Fruit fly (Drosophila melanogaster): ENCODE results near the gene daed.

daed gene

DNA sequence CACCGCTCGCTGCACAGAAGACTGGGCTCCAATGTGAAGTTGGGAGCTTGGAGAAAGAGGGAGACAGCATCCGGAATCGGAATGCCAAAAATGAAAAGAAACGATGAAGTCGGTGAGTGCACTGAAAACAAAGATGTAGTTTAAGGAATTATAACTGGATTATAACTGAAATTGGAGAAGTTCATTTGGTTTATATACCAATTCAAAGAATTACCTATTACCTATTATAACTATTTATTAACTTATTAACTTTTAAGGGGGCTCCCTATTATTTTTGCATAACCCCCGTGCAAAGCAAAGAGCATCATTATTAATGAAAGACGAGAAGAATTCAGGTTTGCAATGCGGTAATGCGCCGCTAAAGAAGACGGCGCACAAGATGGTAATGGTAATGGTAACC lies 31.5 kb downstream of the daed start:
- TF ChIP-seq noc (tag; optimal IDR thresholded peaks at IDR 0.05) = no peak

DNA sequence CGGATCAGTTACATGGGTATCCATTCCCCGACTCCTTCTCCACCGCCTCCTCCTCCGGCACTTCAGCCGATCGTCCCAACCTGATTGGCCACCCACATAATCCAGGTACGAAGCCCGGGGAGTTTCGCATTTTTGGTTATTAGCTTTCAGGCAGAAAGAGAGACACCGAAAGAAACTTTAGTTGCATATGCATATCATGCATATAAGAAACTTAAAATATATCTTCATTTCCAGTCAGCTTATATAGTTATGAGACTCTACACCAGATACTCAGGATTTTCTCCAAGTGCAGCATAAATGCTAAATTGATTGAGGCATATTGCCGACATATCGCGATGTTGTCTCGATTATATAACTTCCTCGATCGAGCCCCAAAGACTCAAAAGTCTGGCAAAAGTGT lies 32.0 kb downstream of the daed start:
- TF ChIP-seq noc (tag; optimal IDR thresholded peaks at IDR 0.05) = no peak

DNA sequence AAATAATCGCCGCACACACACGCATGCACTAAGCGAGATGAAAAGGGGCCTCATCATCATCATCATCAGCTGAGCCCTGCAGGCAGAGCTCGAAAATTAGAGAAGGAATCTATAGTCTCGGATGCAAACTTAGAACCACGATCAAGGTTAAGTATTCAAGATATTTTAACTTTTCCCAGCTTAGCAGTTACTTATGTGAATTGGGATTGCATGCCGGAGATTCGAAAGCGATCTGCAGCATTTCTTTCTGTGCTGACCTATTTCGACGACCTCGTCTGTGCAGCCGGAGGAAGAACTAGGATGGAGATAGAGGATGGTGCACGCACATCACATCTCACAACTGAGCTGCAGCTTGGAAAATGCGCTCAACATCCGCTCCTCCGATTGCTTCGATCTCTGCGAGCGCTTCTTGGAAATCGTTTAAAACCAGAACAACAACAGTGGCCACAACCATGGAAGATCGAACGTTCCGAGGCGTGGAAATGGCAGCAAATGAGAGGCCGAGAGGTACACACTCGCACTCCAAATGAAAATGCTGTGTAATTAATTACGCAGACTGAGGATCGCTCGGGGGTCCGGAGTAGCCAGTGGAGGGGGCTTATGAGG lies 33.3 kb downstream of the daed start:
- no peak for TF ChIP-seq noc (tag; optimal IDR thresholded peaks at IDR 0.05)

DNA sequence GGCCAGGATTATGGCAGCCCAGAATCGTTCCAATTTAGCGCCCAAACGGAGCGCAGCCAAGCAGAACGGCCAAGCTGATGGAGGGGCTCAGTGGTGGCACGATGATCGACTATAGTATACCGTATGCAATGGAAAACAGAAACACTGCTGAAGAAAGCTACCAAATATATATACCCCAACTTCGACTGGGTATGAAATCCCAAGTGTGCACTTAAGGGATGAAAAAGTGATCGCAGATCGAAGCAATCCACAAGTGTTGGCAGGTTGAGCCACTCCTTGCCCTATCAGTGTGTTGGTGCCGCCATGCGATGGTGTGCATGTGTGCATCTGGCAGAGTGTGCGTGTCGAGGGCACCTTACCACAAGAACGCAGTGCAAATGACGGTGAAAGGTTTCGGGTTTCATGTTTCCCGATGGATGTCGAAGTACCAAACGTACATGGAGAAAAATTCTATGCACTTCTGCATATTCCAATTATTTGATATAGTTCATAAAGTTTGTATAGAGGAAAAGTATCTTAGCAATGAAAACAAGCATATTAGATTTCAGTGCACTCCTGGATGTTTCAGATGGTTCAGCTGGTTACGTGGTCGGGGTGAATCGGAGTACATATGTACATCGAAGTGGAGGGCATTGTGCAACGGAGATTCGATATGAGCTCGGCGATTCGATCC lies 34.0 kb downstream of the daed start:
- no peak for TF ChIP-seq noc (tag; optimal IDR thresholded peaks at IDR 0.05)

DNA sequence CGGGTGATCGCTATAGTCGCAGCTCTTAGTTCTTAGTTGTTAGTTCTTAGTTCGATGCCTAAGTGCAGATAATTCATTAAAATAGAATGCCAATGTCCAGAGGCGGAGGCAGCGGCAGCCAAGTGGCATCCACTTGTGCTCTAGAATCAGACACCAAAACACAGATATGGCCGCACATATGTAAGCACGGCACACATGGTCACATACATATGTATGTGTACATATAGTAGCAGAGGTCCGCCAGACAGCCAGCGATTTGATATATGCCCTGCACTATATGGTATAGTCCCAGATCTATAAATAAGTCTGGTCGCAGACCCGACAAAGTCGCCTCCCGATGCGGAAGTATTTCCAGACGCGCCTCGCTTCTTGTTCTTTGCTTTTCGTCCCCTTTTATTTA lies 35.4 kb downstream of the daed start:
- no peak for TF ChIP-seq noc (tag; optimal IDR thresholded peaks at IDR 0.05)

DNA sequence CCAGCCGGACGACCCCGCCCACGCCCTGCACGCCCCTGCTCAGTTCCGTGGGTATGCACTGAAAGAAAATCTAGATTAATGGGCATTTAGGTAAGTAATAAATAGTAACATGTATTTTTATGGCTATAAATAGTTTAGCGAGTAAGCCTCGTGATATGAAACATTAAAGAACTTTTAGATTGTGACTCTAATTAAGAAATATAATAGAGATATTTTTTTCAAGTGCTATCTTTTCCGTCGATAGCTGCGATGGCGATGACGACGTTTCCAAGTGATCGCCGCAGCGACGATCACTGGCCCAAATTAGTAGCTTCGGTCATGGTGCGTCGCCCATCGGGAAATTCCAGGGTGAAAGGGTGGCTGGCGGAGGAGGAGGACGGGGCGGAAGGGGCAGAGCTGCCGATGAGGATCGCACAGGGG lies 36.0 kb downstream of the daed start:
- peak; percentile 37 for TF ChIP-seq noc (tag; optimal IDR thresholded peaks at IDR 0.05)

DNA sequence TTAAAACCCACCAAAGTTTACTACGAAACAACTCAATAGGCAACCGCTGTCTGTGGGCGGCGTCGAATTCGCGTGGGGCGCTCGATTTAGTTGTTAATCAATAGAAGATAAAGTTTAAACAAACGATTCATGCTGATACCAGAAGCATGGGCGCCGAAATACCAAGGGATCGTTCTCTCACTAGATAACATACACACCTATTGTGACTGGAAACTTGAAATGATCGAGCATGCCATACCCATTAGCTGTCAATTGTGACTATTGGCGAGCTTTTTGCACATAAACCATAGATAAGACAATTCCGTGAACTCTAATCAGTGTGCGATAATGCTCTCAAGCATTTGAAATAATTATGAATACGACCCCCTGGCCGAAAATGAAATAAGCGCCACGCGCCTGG lies 36.7 kb downstream of the daed start:
- peak; percentile 64 for TF ChIP-seq noc (tag; optimal IDR thresholded peaks at IDR 0.05)

DNA sequence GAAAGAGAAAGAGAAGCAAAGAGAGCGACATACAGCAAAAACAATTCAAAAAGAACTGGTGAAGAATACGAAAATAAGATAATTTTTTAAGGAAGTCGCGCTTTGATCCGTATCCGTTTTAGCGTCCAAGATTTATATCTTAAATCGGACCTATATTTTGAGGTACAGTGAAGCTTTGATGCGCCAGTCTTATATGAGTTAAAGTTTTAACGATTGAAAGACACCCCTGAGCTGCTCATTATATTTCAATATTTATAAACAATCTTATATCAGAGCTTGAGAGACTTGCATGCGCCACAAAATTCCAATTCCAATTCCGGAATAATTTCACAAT lies 37.3 kb downstream of the daed start:
- TF ChIP-seq noc (tag; optimal IDR thresholded peaks at IDR 0.05) = no peak

DNA sequence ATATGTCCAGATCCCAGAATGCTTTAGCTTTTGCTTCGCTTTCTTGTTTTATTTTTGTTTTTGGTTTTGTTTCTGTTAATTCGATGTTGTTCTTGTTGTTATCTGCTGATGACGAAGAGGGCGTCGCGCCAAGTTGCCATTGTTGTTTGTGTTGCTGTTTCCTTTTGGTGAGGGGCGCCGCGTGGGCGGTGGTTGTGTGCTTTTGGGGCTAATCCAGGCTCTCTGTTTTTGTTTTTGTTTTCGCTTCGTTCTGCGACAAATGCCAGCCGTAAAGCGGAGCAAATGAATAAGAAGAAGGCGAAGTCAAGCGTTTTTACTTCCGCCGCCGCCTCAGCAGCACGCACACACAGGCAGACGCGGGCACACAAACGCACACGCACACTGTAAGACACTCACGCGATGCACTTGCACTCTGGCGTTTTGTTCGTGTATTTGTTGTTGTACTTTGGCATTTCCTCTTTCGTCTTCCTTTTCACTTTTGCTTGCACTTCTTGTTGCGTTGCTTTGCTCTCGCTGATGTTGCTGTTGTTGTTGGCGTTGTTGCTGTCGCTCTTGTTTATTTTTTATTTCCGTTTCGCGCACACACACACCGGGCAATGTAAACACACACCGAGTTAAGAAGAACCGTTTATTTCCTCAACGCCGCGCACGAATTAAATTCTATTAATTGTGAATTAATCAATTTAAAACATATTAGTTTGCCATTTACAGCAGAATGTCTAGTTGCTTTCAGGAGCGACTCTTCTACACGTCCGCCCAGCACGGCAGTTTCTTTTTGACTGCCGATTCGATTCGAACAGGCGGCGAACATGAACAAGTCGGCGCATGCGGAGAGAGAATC lies 37.9 kb downstream of the daed start, which contains the start of gene aop:
aop (minus strand) TSS at position 786 of the 841 bp plus-strand sequence.
- TF ChIP-seq noc (tag; optimal IDR thresholded peaks at IDR 0.05) = no peak

DNA sequence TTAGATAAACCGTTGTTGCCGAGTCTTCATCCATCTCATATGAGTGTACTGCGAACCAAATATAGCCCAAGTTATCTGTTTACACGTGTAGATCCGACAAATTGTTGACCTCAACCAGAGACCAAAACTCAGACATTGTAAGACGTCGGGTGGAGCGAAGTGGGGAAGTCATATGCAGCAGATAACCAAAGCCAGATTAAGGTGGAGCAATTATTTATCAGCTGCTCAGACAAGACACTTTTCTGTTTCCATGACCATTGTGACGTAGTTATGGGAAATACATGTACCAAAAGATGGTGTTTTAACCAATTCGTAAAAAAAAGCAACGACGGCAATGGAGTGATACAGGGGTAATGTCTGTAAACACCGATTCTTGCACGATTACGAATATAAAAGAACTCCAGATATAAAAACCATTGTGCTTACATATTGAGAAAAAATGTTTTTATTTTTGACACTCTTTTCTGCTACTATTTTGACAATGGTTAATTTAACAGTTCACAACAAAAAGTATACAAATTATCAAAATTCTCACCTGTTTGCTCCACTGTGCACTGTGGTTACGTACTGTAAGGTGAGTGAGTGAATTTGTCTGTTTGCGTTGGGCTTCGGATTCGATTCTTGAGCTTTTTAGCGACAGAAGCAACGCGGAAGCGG lies 38.7 kb downstream of the daed start:
- TF ChIP-seq noc (tag; optimal IDR thresholded peaks at IDR 0.05) = peak; percentile 38

DNA sequence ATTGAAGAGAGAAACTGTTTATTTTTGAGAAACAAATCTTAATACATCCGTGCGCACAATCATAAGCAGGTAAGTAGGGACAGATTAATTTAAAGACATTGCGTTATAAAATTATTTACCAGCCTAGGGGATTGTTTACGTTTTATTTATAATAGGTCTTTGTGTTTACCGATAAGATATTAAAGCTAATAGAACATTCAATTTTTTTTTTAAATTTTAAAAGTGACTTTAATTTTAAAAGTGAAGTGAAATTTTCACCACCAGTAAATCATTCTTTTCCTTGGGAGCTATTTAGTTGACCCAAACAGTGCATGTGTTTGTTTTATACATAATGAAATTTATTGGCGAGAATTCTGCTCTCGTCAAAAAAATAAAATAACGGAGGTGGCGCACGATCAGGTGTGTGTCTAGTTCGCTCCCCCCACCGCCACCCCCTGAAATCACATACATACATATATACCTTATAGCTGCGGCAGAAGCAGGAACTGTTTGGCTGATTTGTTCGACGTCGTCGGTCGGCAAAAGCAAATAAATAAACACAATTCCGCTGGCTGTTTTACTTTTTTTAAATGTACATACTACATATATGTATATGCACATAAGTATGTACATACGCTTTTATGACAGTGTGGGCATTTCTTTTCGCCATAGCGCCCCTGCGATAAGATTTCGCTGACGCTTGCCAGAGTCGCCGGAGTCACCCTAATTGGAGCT lies 40.0 kb downstream of the daed start:
- TF ChIP-seq noc (tag; optimal IDR thresholded peaks at IDR 0.05) = peak; percentile 95

DNA sequence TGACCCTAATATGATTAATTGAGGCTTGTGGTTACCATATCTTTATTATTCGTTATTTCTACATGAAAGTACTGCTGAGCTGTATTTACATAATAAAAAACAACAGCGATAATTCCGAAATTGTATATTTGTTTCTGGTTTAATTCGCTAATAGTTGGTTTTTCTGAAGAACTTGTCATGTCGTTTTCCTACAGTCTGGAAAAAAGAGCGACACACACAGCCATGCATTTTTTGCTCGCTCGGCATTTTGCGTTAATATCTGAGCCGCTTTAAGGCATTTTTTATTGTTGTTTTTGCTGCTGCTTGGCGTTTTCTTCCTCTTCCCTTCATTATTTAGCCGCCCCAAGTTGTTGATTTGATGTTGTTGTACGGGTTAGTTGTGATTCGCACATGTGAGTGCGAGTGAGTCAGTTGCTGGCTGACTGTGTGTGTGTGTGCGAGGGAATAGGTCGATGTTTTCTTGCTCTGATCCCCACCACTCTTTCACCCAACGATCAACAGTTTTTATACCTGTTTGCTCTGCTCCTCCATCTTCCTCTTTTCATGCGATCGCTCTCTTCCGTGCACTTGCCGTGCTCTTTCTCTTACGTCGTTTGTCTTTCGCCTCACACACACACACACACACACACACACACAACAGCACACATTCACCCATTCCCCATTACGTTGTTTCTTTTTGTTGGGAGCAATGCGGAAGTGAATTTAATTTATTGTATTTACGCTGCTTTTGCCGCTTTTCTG lies 40.9 kb downstream of the daed start:
- TF ChIP-seq noc (tag; optimal IDR thresholded peaks at IDR 0.05) = peak; percentile 41

DNA sequence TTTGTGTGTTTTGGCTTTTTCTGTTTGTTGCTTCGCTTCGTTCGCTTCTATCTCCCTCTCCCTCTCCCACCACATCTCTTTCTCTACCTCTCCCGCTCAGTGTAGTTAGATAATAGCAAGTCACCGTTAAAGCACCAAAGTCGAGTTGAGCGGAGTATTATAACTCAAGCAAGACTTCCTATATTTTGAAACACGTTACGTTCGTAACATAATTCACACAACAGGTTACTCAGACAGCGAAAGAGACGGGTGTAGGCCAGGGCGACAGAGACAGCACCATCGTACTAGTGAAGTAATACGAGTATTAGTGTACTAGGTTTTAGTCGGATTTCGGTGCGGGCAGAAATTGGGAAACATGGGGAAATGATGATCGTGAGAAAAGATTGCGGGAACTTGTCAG lies 42.5 kb downstream of the daed start:
- no peak for TF ChIP-seq noc (tag; optimal IDR thresholded peaks at IDR 0.05)

DNA sequence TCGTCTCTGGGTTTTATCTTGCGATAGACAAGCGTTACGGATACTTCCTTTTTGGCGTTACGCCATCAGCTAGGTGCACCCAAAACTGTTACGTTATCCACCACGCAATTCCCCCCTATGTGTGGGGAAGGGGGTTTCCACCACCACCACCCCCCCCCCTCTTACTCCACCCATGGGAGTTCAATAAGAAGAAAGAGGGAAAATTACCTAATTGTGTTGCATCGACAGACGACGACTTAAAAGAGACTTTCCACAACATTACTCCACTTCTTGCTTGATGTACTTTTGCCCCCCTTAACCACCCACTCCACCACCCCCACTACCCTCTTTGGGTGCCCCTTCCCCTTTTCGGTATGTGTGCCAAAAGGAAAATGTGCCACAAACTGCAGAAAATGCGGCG lies 42.9 kb downstream of the daed start:
- TF ChIP-seq noc (tag; optimal IDR thresholded peaks at IDR 0.05) = no peak
